Worm (Caenorhabditis elegans) whole organism, early embryonic: Measurements from ENCODE around the gene smg-9.

Source experiments
- F13C5.2 ChIP-seq: sonication (generic microtip); optimal IDR thresholded peaks from 2 replicates; lab custom pipeline; 2017; ENCODE audit warnings: mild to moderate bottlenecking, missing genetic modification characterization, inconsistent platforms, missing compliant biosample characterization
- ama-1 ChIP-seq: fragments of 150-350 bp; optimal IDR thresholded peaks from 2 replicates; lab custom pipeline; 2014
- ceh-13 ChIP-seq: fragments of 200-800 bp; sonication (Bioruptor generic); optimal IDR thresholded peaks from 2 replicates; lab custom pipeline; 2018; ENCODE audit warnings: mild to moderate bottlenecking, missing genetic modification characterization, missing compliant biosample characterization
- ceh-36 ChIP-seq: sonication (generic microtip); optimal IDR thresholded peaks from 2 replicates; lab custom pipeline; 2016; ENCODE audit warnings: missing genetic modification characterization, inconsistent platforms, missing compliant biosample characterization
- ets-7 ChIP-seq: sonication (generic microtip); optimal IDR thresholded peaks from 2 replicates; lab custom pipeline; 2016; ENCODE audit warnings: missing genotype, missing genetic modification characterization, missing compliant biosample characterization
- hmg-4 ChIP-seq: fragments of 200-800 bp; sonication (Bioruptor generic); optimal IDR thresholded peaks from 2 replicates; lab custom pipeline; 2018; ENCODE audit warnings: mild to moderate bottlenecking, missing genetic modification characterization, missing compliant biosample characterization
- pes-1 ChIP-seq: fragments of 200-800 bp; sonication (Bioruptor generic); IDR thresholded peaks from 2 replicates; pipeline ENCODE4 v1.3.6; 2022; ENCODE audit warnings: missing genetic modification reagents, missing genetic modification characterization, missing compliant biosample characterization
- scrt-1 ChIP-seq: fragments of 200-800 bp; sonication (Bioruptor generic); IDR thresholded peaks from 2 replicates; pipeline ENCODE4 v1.3.6; 2022; ENCODE audit warnings: missing genetic modification characterization, missing compliant biosample characterization
- sea-1 ChIP-seq: fragments of 200-800 bp; sonication (Bioruptor generic); conservative IDR thresholded peaks from 2 replicates; pipeline ENCODE4 v1.3.6; 2022; ENCODE audit warnings: missing genetic modification characterization, missing compliant biosample characterization
- tbx-37 ChIP-seq: fragments of 200-800 bp; sonication (Bioruptor generic); conservative IDR thresholded peaks from 2 replicates; pipeline ENCODE4 v1.3.6; 2022; ENCODE audit warnings: missing genetic modification reagents, missing genetic modification characterization, missing compliant biosample characterization

ce11 chrII:14739143-14739542 is 13.5 kb downstream of the smg-9 start, which contains the start of gene npr-34:
- no peak for TF ChIP-seq ama-1
- TF ChIP-seq tbx-37 = no peak
- TF ChIP-seq scrt-1 (GFP tag; lab: Robert Waterston, UW) = no peak
- no peak for TF ChIP-seq hmg-4 (GFP tag; lab: Kevin White, UChicago)
- TF ChIP-seq sea-1 (GFP tag; lab: Robert Waterston, UW) = no peak
- no peak for TF ChIP-seq ets-7
- no peak for TF ChIP-seq ceh-36 (tag; lab: Kevin White, UChicago)
- no peak for TF ChIP-seq ceh-13 (GFP tag; lab: Kevin White, UChicago)
- no peak for TF ChIP-seq pes-1 (GFP tag; lab: Robert Waterston, UW)
- no peak for TF ChIP-seq F13C5.2 (tag; lab: Kevin White, UChicago)
